Worm (Caenorhabditis elegans) whole organism, young adult: ENCODE results near the gene T28D6.7.

ENCODE experiments used
- B0035.1 ChIP-seq: sonication (generic microtip); optimal IDR thresholded peaks from 2 replicates; lab custom pipeline; 2016; ENCODE audit warnings: missing genetic modification characterization, mild to moderate bottlenecking, missing compliant biosample characterization, missing genotype, missing genetic modification reagents
- B0261.1 ChIP-seq: sonication (generic microtip); optimal IDR thresholded peaks from 2 replicates; lab custom pipeline; 2016; ENCODE audit warnings: mild to moderate bottlenecking, missing genetic modification characterization, moderate library complexity, missing compliant biosample characterization
- B0336.3 ChIP-seq: fragments of 200-800 bp; sonication (Bioruptor generic); IDR thresholded peaks from 2 replicates; pipeline ENCODE4 v1.3.6; 2022; ENCODE audit warnings: missing genetic modification characterization, missing compliant biosample characterization
- C06A6.2 ChIP-seq: fragments of 200-800 bp; sonication (Bioruptor generic); conservative IDR thresholded peaks from 2 replicates; pipeline ENCODE4 v1.3.6; 2022; ENCODE audit warnings: missing genetic modification characterization, missing compliant biosample characterization
- F22D6.2 ChIP-seq: sonication (generic microtip); optimal IDR thresholded peaks from 2 replicates; lab custom pipeline; 2016; ENCODE audit warnings: mild to moderate bottlenecking, missing genetic modification characterization, missing compliant biosample characterization
- F49E8.2 ChIP-seq: sonication (generic microtip); optimal IDR thresholded peaks from 3 replicates; lab custom pipeline; 2017; ENCODE audit warnings: missing genetic modification characterization, mild to moderate bottlenecking, missing compliant biosample characterization, antibody characterized with exemption, moderate library complexity; ENCODE audit not compliant: insufficient read depth
- F57A8.1 ChIP-seq: fragments of 200-800 bp; sonication (Bioruptor generic); optimal IDR thresholded peaks from 2 replicates; lab custom pipeline; 2018; ENCODE audit warnings: mild to moderate bottlenecking, missing genetic modification characterization, moderate library complexity, missing compliant biosample characterization
- akir-1 ChIP-seq: fragments of 200-800 bp; sonication (Bioruptor generic); optimal IDR thresholded peaks from 2 replicates; lab custom pipeline; 2018; ENCODE audit warnings: mild to moderate bottlenecking, missing genetic modification characterization, moderate library complexity, missing compliant biosample characterization
- aptf-3 ChIP-seq: fragments of 200-800 bp; sonication (Bioruptor generic); IDR thresholded peaks from 2 replicates; pipeline ENCODE4 v1.3.6; 2022; ENCODE audit warnings: missing genetic modification characterization, missing compliant biosample characterization
- atf-7 ChIP-seq: sonication (generic microtip); optimal IDR thresholded peaks from 2 replicates; lab custom pipeline; 2017; ENCODE audit warnings: mild to moderate bottlenecking, missing genetic modification characterization, missing compliant biosample characterization
- attf-6 ChIP-seq: fragments of 200-800 bp; sonication (Bioruptor generic); IDR thresholded peaks from 2 replicates; pipeline ENCODE4 v1.3.6; 2022; ENCODE audit warnings: missing genetic modification reagents, missing genetic modification characterization, missing compliant biosample characterization
- cebp-1 ChIP-seq, 2 experiments: fragments of 200-800 bp in 1 of 2; sonication (Bioruptor generic) in 1 of 2; sonication (generic microtip) in 1 of 2; IDR thresholded peaks in 1 of 2; optimal IDR thresholded peaks in 1 of 2; 2 replicates each; pipeline versions ENCODE4 v1.3.6 to Lab custom; 2017 to 2022; ENCODE audit warnings: missing compliant biosample characterization in 2 of 2, missing genetic modification characterization in 2 of 2, mild to moderate bottlenecking in 1 of 2, missing genetic modification reagents in 1 of 2, moderate library complexity in 1 of 2
- ceh-79 ChIP-seq: sonication (generic microtip); optimal IDR thresholded peaks from 2 replicates; lab custom pipeline; 2017; ENCODE audit warnings: mild to moderate bottlenecking, missing genetic modification characterization, missing compliant biosample characterization
- chd-7 ChIP-seq: sonication (generic microtip); optimal IDR thresholded peaks from 2 replicates; lab custom pipeline; 2016; ENCODE audit warnings: mild to moderate bottlenecking, missing genetic modification characterization, moderate library complexity, missing compliant biosample characterization
- egrh-3 ChIP-seq: fragments of 200-800 bp; sonication (Bioruptor generic); IDR thresholded peaks from 2 replicates; pipeline ENCODE4 v1.3.6; 2022; ENCODE audit warnings: missing genetic modification reagents, missing genetic modification characterization, missing compliant biosample characterization
- hmg-1.2 ChIP-seq: fragments of 200-800 bp; sonication (Bioruptor generic); IDR thresholded peaks from 2 replicates; pipeline ENCODE4 v1.3.6; 2022; ENCODE audit warnings: missing genetic modification reagents, missing genetic modification characterization, missing compliant biosample characterization
- hrde-1 ChIP-seq: sonication (generic microtip); optimal IDR thresholded peaks from 2 replicates; lab custom pipeline; 2016; ENCODE audit warnings: missing genetic modification characterization, mild to moderate bottlenecking, missing compliant biosample characterization, moderate library complexity, missing genotype, missing genetic modification reagents, borderline replicate concordance
- lag-1 ChIP-seq: fragments of 200-800 bp; sonication (Bioruptor generic); IDR thresholded peaks from 2 replicates; pipeline ENCODE4 v1.3.6; 2022; ENCODE audit warnings: missing genetic modification reagents, missing genetic modification characterization, missing compliant biosample characterization
- let-526 ChIP-seq: fragments of 200-800 bp; sonication (Bioruptor generic); IDR thresholded peaks from 2 replicates; pipeline ENCODE4 v1.3.6; 2022; ENCODE audit warnings: missing genetic modification reagents, missing genetic modification characterization, missing compliant biosample characterization
- let-607 ChIP-seq, 2 experiments: fragments of 200-800 bp in 1 of 2; sonication (Bioruptor generic) in 1 of 2; sonication (generic microtip) in 1 of 2; optimal IDR thresholded peaks; 2 replicates each; lab custom pipeline; 2016 to 2018; ENCODE audit warnings: mild to moderate bottlenecking in 2 of 2, missing compliant biosample characterization in 2 of 2, missing genetic modification characterization in 2 of 2, moderate library complexity in 2 of 2, missing genotype in 1 of 2
- lin-54 ChIP-seq: fragments of 200-800 bp; sonication (Bioruptor generic); optimal IDR thresholded peaks from 2 replicates; lab custom pipeline; 2018; ENCODE audit warnings: mild to moderate bottlenecking, missing genetic modification characterization, missing compliant biosample characterization
- mcd-1 ChIP-seq: fragments of 200-800 bp; sonication (Bioruptor generic); IDR thresholded peaks from 2 replicates; pipeline ENCODE4 v1.3.6; 2022; ENCODE audit warnings: missing genetic modification reagents, missing genetic modification characterization, missing compliant biosample characterization
- nfya-1 ChIP-seq: sonication (generic microtip); optimal IDR thresholded peaks from 2 replicates; lab custom pipeline; 2017; ENCODE audit warnings: antibody characterized with exemption, missing compliant biosample characterization, missing genetic modification characterization, borderline replicate concordance; ENCODE audit not compliant: insufficient read depth
- nfyb-1 ChIP-seq: fragments of 200-800 bp; sonication (Bioruptor generic); IDR thresholded peaks from 2 replicates; pipeline ENCODE4 v1.3.6; 2022; ENCODE audit warnings: missing genetic modification reagents, missing genetic modification characterization, missing compliant biosample characterization
- nhr-120 ChIP-seq: fragments of 200-800 bp; sonication (Bioruptor generic); IDR thresholded peaks from 2 replicates; pipeline ENCODE4 v1.3.6; 2022; ENCODE audit warnings: missing genetic modification characterization, missing compliant biosample characterization
- nhr-179 ChIP-seq: sonication (generic microtip); optimal IDR thresholded peaks from 2 replicates; lab custom pipeline; 2016; ENCODE audit warnings: mild to moderate bottlenecking, missing genetic modification characterization, missing compliant biosample characterization
- pha-4 ChIP-seq: fragments of 150-350 bp; sonication (generic microtip); optimal IDR thresholded peaks from 2 replicates; lab custom pipeline; 2014; ENCODE audit warnings: missing biosample characterization, missing genetic modification reagents, missing genetic modification characterization
- rpc-1 ChIP-seq, 2 experiments: fragments of 150-350 bp in 1 of 2; sonication (generic microtip) in 1 of 2; optimal IDR thresholded peaks; 2 replicates each; lab custom pipeline; 2014 to 2018; ENCODE audit warnings: missing biosample characterization in 1 of 2, missing genetic modification characterization in 1 of 2, missing genetic modification reagents in 1 of 2, missing genotype in 1 of 2
- sdz-38 ChIP-seq: sonication (generic microtip); optimal IDR thresholded peaks from 2 replicates; lab custom pipeline; 2016; ENCODE audit warnings: missing genotype, missing genetic modification characterization, missing compliant biosample characterization
- sea-2 ChIP-seq: fragments of 200-800 bp; sonication (Bioruptor generic); IDR thresholded peaks from 2 replicates; pipeline ENCODE4 v1.3.6; 2022; ENCODE audit warnings: missing genetic modification characterization, missing compliant biosample characterization
- snpc-1.1 ChIP-seq: sonication (generic microtip); optimal IDR thresholded peaks from 2 replicates; lab custom pipeline; 2017; ENCODE audit warnings: missing genetic modification characterization, mild to moderate bottlenecking, missing compliant biosample characterization, antibody characterized with exemption, moderate library complexity, missing genotype, missing genetic modification reagents; ENCODE audit not compliant: insufficient read depth
- snpc-3.4 ChIP-seq: sonication (generic microtip); optimal IDR thresholded peaks from 2 replicates; lab custom pipeline; 2017; ENCODE audit warnings: missing genetic modification characterization, mild to moderate bottlenecking, missing compliant biosample characterization, antibody characterized with exemption, moderate library complexity, missing genotype, missing genetic modification reagents
- tbx-9 ChIP-seq: sonication (generic microtip); optimal IDR thresholded peaks from 2 replicates; lab custom pipeline; 2016; ENCODE audit warnings: borderline replicate concordance, missing genetic modification characterization, inconsistent platforms, missing compliant biosample characterization
- zfh-2 ChIP-seq: fragments of 200-800 bp; sonication (Bioruptor generic); conservative IDR thresholded peaks from 2 replicates; pipeline ENCODE4 v1.3.6; 2022; ENCODE audit warnings: missing genetic modification reagents, missing genetic modification characterization, missing compliant biosample characterization
- ztf-22 ChIP-seq: fragments of 200-800 bp; sonication (Bioruptor generic); optimal IDR thresholded peaks from 2 replicates; lab custom pipeline; 2018; ENCODE audit warnings: mild to moderate bottlenecking, missing genetic modification characterization, moderate library complexity, missing compliant biosample characterization

The T28D6.7 gene

DNA sequence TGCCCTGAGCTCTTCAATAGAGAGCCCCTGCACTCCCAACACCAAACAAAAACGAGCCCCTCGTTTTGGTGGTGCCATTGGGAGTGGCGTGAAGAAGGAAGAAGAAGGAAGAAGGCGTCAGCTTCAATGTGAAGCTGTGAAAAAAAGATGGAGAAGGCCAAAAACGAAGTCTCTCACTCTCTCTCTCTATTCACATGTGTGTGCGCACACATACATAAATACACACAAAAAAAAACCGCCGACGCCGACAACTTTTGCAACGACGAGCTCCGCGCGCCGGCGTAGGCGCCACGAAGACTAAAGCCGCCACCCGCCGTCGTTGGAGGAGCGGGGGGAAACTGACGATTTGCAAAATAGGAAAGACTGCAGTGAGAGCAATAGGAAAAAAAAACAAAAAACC, 10.2 kb downstream of the T28D6.7 start:
- TF ChIP-seq hmg-1.2 (GFP tag; lab: Robert Waterston, UW) (peak; percentile 11; the same call in 1 of the 2 replicates), tbx-9 (tag; lab: Kevin White, UChicago) (no peak), F49E8.2 (tag; lab: Kevin White, UChicago) (no peak), lin-54 (GFP tag; lab: Kevin White, UChicago) (no peak), zfh-2 (GFP tag; lab: Robert Waterston, UW) (peak; percentile 57), attf-6 (GFP tag; lab: Robert Waterston, UW) (no peak), B0336.3 (GFP tag; lab: Robert Waterston, UW) (no peak), B0035.1 (tag; lab: Kevin White, UChicago) (no peak), C06A6.2 (GFP tag; lab: Robert Waterston, UW) (no peak), mcd-1 (no peak), ceh-79 (no peak), snpc-1.1 (no peak), sdz-38 (tag; lab: Kevin White, UChicago) (no peak), snpc-3.4 (tag; lab: Kevin White, UChicago) (no peak), nfya-1 (tag; lab: Kevin White, UChicago) (no peak), let-607 (tag; optimal IDR thresholded peaks at IDR 0.05; lab: Kevin White, UChicago) (no peak), nfyb-1 (GFP tag; lab: Robert Waterston, UW) (0 out of 2 replicates have a peak, but pooled peaks have one; percentile 53), F22D6.2 (tag; lab: Kevin White, UChicago) (no peak)
- TF ChIP-seq, all 124 proteins: peak for 3

DNA sequence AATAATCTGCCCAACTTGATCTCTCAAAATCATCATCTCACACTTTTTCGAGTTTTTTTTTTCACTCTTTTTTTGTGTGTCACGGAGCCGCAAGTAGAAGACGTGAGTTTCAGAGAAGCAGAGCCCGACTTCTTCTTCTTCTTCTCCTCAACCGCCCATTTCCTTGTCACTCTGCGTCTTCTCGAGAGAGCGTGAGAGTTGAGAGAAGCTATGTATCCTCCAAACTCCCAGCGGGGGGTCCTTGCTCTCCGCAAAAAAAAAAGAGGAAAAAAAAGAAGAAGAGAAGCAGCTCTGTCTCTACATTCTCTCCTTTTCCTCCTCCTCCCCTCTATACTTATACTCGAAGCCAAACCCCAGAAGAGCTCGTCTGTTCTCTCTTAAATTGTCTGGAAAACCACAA, 11.9 kb downstream of the T28D6.7 start:
- TF ChIP-seq rpc-1 (optimal IDR thresholded peaks at IDR 0.05; lab: Kevin White, UChicago) (no peak), rpc-1 (tag; optimal IDR thresholded peaks at IDR 0.05; lab: Kevin White, UChicago) (no peak), pha-4 (tag; lab: Kevin White, UChicago) (no peak), zfh-2 (GFP tag; lab: Robert Waterston, UW) (peak; percentile 78), lag-1 (GFP tag; lab: Robert Waterston, UW) (no peak), nhr-120 (GFP tag; lab: Robert Waterston, UW) (no peak), ztf-22 (GFP tag; lab: Kevin White, UChicago) (no peak), B0261.1 (tag; lab: Kevin White, UChicago) (no peak), egrh-3 (no peak)

DNA sequence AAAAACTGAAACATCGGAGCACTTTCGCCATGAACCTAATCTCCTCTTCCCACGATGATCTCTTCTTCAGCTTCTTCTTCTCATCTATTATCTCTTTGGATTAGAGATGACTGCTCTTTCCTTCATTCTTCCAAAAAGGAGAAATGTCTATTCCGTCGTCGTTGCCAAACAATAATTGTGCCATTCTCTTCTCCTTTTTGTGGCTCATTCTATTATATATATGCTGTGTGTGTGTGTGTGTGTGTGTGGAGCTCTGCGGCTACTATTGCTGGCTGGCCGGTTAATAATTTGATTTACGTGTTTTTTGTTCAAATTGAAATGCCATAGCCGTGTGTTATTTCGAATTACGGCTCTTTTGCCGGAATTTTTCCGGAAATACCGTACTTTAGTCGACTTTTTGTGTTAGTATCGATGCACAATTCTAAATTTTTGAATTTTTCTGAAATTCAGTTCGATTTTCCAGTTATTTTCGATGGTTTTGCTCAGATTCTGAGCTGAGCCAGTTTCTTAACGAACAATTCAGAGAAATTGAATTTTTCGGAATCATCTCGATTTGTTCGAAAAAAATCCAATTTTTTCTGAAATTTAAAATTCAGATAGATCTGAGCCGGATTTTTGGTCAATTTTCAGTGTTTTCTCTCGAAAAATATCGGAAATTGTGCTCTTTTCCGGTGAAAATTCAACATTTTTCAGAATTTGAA, 13.1 kb downstream of the T28D6.7 start, which contains the start of gene T28D6.5:
Gene T28D6.5, plus strand, starts transcription at position 651 of the 701 bp plus-strand sequence.
- TF ChIP-seq mcd-1 (no peak), aptf-3 (GFP tag; lab: Robert Waterston, UW) (no peak), akir-1 (GFP tag; lab: Kevin White, UChicago) (no peak), cebp-1 (GFP tag; IDR thresholded peaks at IDR 0.05; lab: Robert Waterston, UW) (no peak), cebp-1 (tag; optimal IDR thresholded peaks at IDR 0.05; lab: Kevin White, UChicago) (no peak), sea-2 (no peak), chd-7 (tag; lab: Kevin White, UChicago) (no peak), F57A8.1 (GFP tag; lab: Kevin White, UChicago) (no peak), tbx-9 (tag; lab: Kevin White, UChicago) (no peak), atf-7 (no peak), nhr-179 (tag; lab: Kevin White, UChicago) (no peak), nhr-120 (GFP tag; lab: Robert Waterston, UW) (no peak), hrde-1 (tag; lab: Kevin White, UChicago) (no peak), let-526 (GFP tag; lab: Robert Waterston, UW) (no peak)
